Fruit fly (Drosophila melanogaster) whole organism, embryonic: ENCODE results near the gene CG9577.
A peak's percentile ranks its signal among the peaks of the same experiment; 100 is the strongest.

ENCODE experiments used
- BEAF-32 ChIP-seq: fragments of 200-800 bp; sonication (Bioruptor generic); optimal IDR thresholded peaks from 3 replicates; lab custom pipeline; 2017; ENCODE audit warnings: missing biosample characterization, missing genetic modification characterization, mild to moderate bottlenecking, moderate library complexity, missing genetic modification reagents
- Bgb ChIP-seq: fragments of 200-800 bp; sonication (Bioruptor generic); IDR thresholded peaks from 2 replicates; pipeline ENCODE4 v1.3.6; 2022; ENCODE audit warnings: missing biosample characterization, missing genetic modification characterization; ENCODE audit not compliant: partially characterized antibody
- Blimp-1 ChIP-seq: fragments of 200-800 bp; sonication (Bioruptor generic); optimal IDR thresholded peaks from 3 replicates; lab custom pipeline; 2018; ENCODE audit warnings: missing biosample characterization, missing genetic modification characterization, mild to moderate bottlenecking, moderate library complexity, missing genetic modification reagents
- CG10209 ChIP-seq: fragments of 200-800 bp; sonication (Bioruptor generic); optimal IDR thresholded peaks from 3 replicates; lab custom pipeline; 2017; ENCODE audit warnings: missing biosample characterization, mild to moderate bottlenecking, missing genetic modification characterization, missing genetic modification reagents
- CG10431 ChIP-seq: fragments of 200-800 bp; sonication (Bioruptor generic); optimal IDR thresholded peaks from 3 replicates; lab custom pipeline; 2018; ENCODE audit warnings: missing biosample characterization, mild to moderate bottlenecking, missing genetic modification characterization
- CG11247 ChIP-seq: fragments of 200-800 bp; sonication (Bioruptor generic); IDR thresholded peaks from 2 replicates; pipeline ENCODE4 v1.3.6; 2022; ENCODE audit warnings: missing biosample characterization, missing genetic modification characterization
- CG11504 ChIP-seq: fragments of 200-800 bp; sonication (Bioruptor generic); optimal IDR thresholded peaks from 3 replicates; lab custom pipeline; 2019; ENCODE audit warnings: missing biosample characterization, mild to moderate bottlenecking, missing genetic modification characterization, moderate library complexity
- CG11695 ChIP-seq: fragments of 200-800 bp; sonication (Bioruptor generic); IDR thresholded peaks from 3 replicates; pipeline ENCODE4 v1.3.6; 2022; ENCODE audit warnings: missing biosample characterization, missing genetic modification characterization
- CG13424 ChIP-seq: fragments of 200-800 bp; sonication (Bioruptor generic); optimal IDR thresholded peaks from 2 replicates; lab custom pipeline; 2019; ENCODE audit warnings: missing biosample characterization, mild to moderate bottlenecking, missing genetic modification characterization, moderate library complexity
- CG13894 ChIP-seq: fragments of 200-800 bp; sonication (Bioruptor generic); optimal IDR thresholded peaks from 3 replicates; lab custom pipeline; 2018; ENCODE audit warnings: missing biosample characterization, mild to moderate bottlenecking, missing genetic modification characterization, moderate library complexity
- CG15601 ChIP-seq: fragments of 200-800 bp; sonication (Bioruptor generic); optimal IDR thresholded peaks from 3 replicates; lab custom pipeline; 2019; ENCODE audit warnings: missing biosample characterization, mild to moderate bottlenecking, missing genetic modification characterization, moderate library complexity
- CG1603 ChIP-seq: fragments of 200-800 bp; sonication (Bioruptor generic); optimal IDR thresholded peaks from 2 replicates; lab custom pipeline; 2019; ENCODE audit warnings: missing biosample characterization, mild to moderate bottlenecking, missing genetic modification characterization, moderate library complexity
- CG16863 ChIP-seq: fragments of 200-800 bp; sonication (Bioruptor generic); optimal IDR thresholded peaks from 3 replicates; lab custom pipeline; 2016; ENCODE audit warnings: missing biosample characterization, missing genetic modification characterization
- CG30020 ChIP-seq: fragments of 200-800 bp; optimal IDR thresholded peaks from 2 replicates; lab custom pipeline; 2019; ENCODE audit warnings: missing biosample characterization, mild to moderate bottlenecking, missing genetic modification characterization, moderate library complexity
- CG34376 ChIP-seq: fragments of 200-800 bp; sonication (Bioruptor generic); optimal IDR thresholded peaks from 2 replicates; lab custom pipeline; 2018; ENCODE audit warnings: missing biosample characterization, mild to moderate bottlenecking, missing genetic modification characterization
- CG3847 ChIP-seq: fragments of 200-800 bp; sonication (Bioruptor generic); IDR thresholded peaks from 2 replicates; pipeline ENCODE4 v1.3.6; 2022; ENCODE audit warnings: missing biosample characterization, missing genetic modification characterization
- CG3995 ChIP-seq: fragments of 200-800 bp; sonication (Bioruptor generic); optimal IDR thresholded peaks from 3 replicates; lab custom pipeline; 2016; ENCODE audit warnings: missing biosample characterization, missing genetic modification characterization
- CG5953 ChIP-seq: fragments of 200-800 bp; sonication (Bioruptor generic); IDR thresholded peaks from 2 replicates; pipeline ENCODE4 v1.3.6; 2022; ENCODE audit warnings: missing biosample characterization, missing genetic modification characterization
- CoRest ChIP-seq: fragments of 200-800 bp; sonication (Bioruptor generic); optimal IDR thresholded peaks from 3 replicates; lab custom pipeline; 2018; ENCODE audit warnings: missing biosample characterization, mild to moderate bottlenecking, missing genetic modification characterization, moderate library complexity
- D ChIP-seq, 2 experiments: fragments of 200-800 bp in 1 of 2; fragments of >200 bp in 1 of 2; sonication (Bioruptor generic) in 1 of 2; optimal IDR thresholded peaks; 2 replicates in 1 of 2; 3 replicates in 1 of 2; lab custom pipeline; 2017; ENCODE audit warnings: mild to moderate bottlenecking in 1 of 2, missing biosample characterization in 1 of 2, missing genetic modification characterization in 1 of 2, missing genetic modification reagents in 1 of 2
- Dp ChIP-seq: fragments of 200-800 bp; sonication (Bioruptor generic); optimal IDR thresholded peaks from 2 replicates; lab custom pipeline; 2018; ENCODE audit warnings: missing biosample characterization, mild to moderate bottlenecking, missing genetic modification characterization, moderate library complexity
- Dref ChIP-seq: fragments of 200-800 bp; sonication (Bioruptor generic); IDR thresholded peaks from 2 replicates; pipeline ENCODE4 v1.3.6; 2022; ENCODE audit warnings: missing biosample characterization, missing genetic modification characterization
- E2f2 ChIP-seq: fragments of 200-800 bp; sonication (Bioruptor generic); IDR thresholded peaks from 2 replicates; pipeline ENCODE4 v1.3.6; 2022; ENCODE audit warnings: missing biosample characterization, missing genetic modification characterization
- ERR ChIP-seq: fragments of 200-800 bp; sonication (Bioruptor generic); optimal IDR thresholded peaks from 2 replicates; lab custom pipeline; 2016; ENCODE audit warnings: missing biosample characterization, missing genetic modification characterization
- Ets97D ChIP-seq: fragments of 200-800 bp; sonication (Bioruptor generic); optimal IDR thresholded peaks from 3 replicates; lab custom pipeline; 2016; ENCODE audit warnings: missing biosample characterization, missing genetic modification characterization
- MBD-R2 ChIP-seq: fragments of 200-800 bp; sonication (Bioruptor generic); IDR thresholded peaks from 2 replicates; pipeline ENCODE4 v1.3.6; 2022; ENCODE audit warnings: missing biosample characterization, missing genetic modification characterization
- Med ChIP-seq: fragments of 200-800 bp; sonication (Bioruptor generic); peaks from one replicate; lab custom pipeline; 2016; ENCODE audit warnings: missing biosample characterization, missing genetic modification characterization, mild to moderate bottlenecking, inconsistent platforms, moderate library complexity
- Myb ChIP-seq: fragments of 200-800 bp; sonication (Bioruptor generic); optimal IDR thresholded peaks from 2 replicates; lab custom pipeline; 2016; ENCODE audit warnings: missing biosample characterization, missing genetic modification characterization
- Nf-YC ChIP-seq: fragments of 200-800 bp; optimal IDR thresholded peaks from 3 replicates; lab custom pipeline; 2019; ENCODE audit warnings: missing biosample characterization, mild to moderate bottlenecking, missing genetic modification characterization, moderate library complexity
- Scr ChIP-seq: fragments of 200-800 bp; sonication (Bioruptor generic); IDR thresholded peaks from 2 replicates; pipeline ENCODE4 v1.3.6; 2022; ENCODE audit warnings: missing biosample characterization, missing genetic modification characterization; ENCODE audit not compliant: partially characterized antibody
- Side ChIP-seq: fragments of 200-800 bp; sonication (Bioruptor generic); optimal IDR thresholded peaks from 2 replicates; lab custom pipeline; 2016; ENCODE audit warnings: missing biosample characterization, missing genetic modification characterization
- Spps ChIP-seq: fragments of 200-800 bp; sonication (Bioruptor generic); optimal IDR thresholded peaks from 2 replicates; lab custom pipeline; 2018; ENCODE audit warnings: missing biosample characterization, mild to moderate bottlenecking, missing genetic modification characterization
- Sry-δ ChIP-seq: fragments of 200-800 bp; sonication (Bioruptor generic); optimal IDR thresholded peaks from 2 replicates; lab custom pipeline; 2016; ENCODE audit warnings: missing biosample characterization, missing genetic modification characterization
- Taf1 ChIP-seq: fragments of 200-800 bp; sonication (Bioruptor generic); IDR thresholded peaks from 2 replicates; pipeline ENCODE4 v1.3.6; 2022; ENCODE audit warnings: missing biosample characterization, missing genetic modification characterization
- Vsx1 ChIP-seq: fragments of 200-800 bp; sonication (Bioruptor generic); optimal IDR thresholded peaks from 2 replicates; lab custom pipeline; 2017; ENCODE audit warnings: missing biosample characterization, mild to moderate bottlenecking, missing genetic modification characterization, missing genetic modification reagents
- gem ChIP-seq: fragments of 200-800 bp; sonication (Bioruptor generic); optimal IDR thresholded peaks from 2 replicates; lab custom pipeline; 2019; ENCODE audit warnings: missing biosample characterization, mild to moderate bottlenecking, missing genetic modification characterization, moderate library complexity
- gsb ChIP-seq: fragments of 200-800 bp; sonication (Bioruptor generic); IDR thresholded peaks from 2 replicates; pipeline ENCODE4 v1.3.6; 2022; ENCODE audit warnings: missing biosample characterization, missing genetic modification characterization
- hbn ChIP-seq: fragments of 200-800 bp; sonication (Bioruptor generic); IDR thresholded peaks from 2 replicates; pipeline ENCODE4 v1.3.6; 2022; ENCODE audit warnings: missing biosample characterization, missing genetic modification characterization; ENCODE audit not compliant: partially characterized antibody
- pan ChIP-seq, 4 experiments: fragments of >200 bp in 3 of 4; fragments of 200-800 bp in 1 of 4; sonication (Bioruptor generic) in 1 of 4; optimal IDR thresholded peaks in 3 of 4; IDR thresholded peaks in 1 of 4; 2 replicates each; pipeline versions ENCODE4 v1.3.6 to Lab custom; 2017 to 2022; ENCODE audit warnings: missing biosample characterization in 2 of 4, missing genetic modification characterization in 2 of 4, mixed read lengths in 1 of 4
- peb ChIP-seq: fragments of 200-800 bp; sonication (Bioruptor generic); IDR thresholded peaks from 2 replicates; pipeline ENCODE4 v1.3.6; 2022; ENCODE audit warnings: missing biosample characterization, missing genetic modification characterization
- pfk ChIP-seq: fragments of 200-800 bp; sonication (Bioruptor generic); optimal IDR thresholded peaks from 2 replicates; lab custom pipeline; 2018; ENCODE audit warnings: missing biosample characterization, mild to moderate bottlenecking, missing genetic modification characterization, moderate library complexity
- pum ChIP-seq: fragments of 200-800 bp; sonication (Bioruptor generic); optimal IDR thresholded peaks from 2 replicates; lab custom pipeline; 2016; ENCODE audit warnings: missing biosample characterization, missing genetic modification characterization
- row ChIP-seq: fragments of 200-800 bp; sonication (Bioruptor generic); IDR thresholded peaks from 3 replicates; pipeline ENCODE4 v1.3.6; 2022; ENCODE audit warnings: missing biosample characterization, missing genetic modification characterization
- sisA ChIP-seq: fragments of 200-800 bp; sonication (Bioruptor generic); IDR thresholded peaks from 2 replicates; pipeline ENCODE4 v1.3.6; 2022; ENCODE audit warnings: missing biosample characterization, missing genetic modification characterization
- slbo ChIP-seq: fragments of 200-800 bp; sonication (Bioruptor generic); IDR thresholded peaks from 2 replicates; pipeline ENCODE4 v1.3.6; 2022; ENCODE audit warnings: missing biosample characterization, missing genetic modification characterization
- stwl ChIP-seq: fragments of 200-800 bp; sonication (Bioruptor generic); optimal IDR thresholded peaks from 3 replicates; lab custom pipeline; 2018; ENCODE audit warnings: missing biosample characterization, mild to moderate bottlenecking, missing genetic modification characterization, moderate library complexity
- usp ChIP-seq: fragments of >200 bp; optimal IDR thresholded peaks from 2 replicates; lab custom pipeline; 2017; ENCODE audit warnings: missing biosample characterization, missing genetic modification characterization

Gene CG9577

DNA sequence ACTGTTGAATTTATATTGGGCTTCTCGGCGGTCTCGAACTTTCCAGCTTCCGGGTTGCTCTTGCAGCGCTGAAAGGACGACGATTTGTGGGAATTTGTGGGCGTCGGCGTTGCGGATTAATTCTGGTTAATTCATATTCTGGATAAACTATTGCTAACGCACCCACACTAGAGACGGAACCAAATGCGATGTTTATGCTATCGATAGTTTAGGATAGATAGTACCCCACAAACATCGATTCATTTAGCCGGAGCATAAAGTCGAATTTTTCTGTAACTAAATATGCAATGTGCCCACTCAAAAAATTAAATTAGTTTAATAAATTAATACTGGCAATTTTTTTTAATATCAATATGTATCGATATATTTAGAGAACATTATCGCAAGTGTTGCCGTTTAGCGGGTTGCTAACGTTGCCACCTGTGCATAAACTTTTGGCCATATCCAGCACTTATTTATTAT lies 6.8 kb upstream of the CG9577 start, which contains the start of gene Rab35 (continued):
- TF ChIP-seq peb (GFP tag; lab: Robert Waterston, UW), result no peak
- peak; percentile 24 for TF ChIP-seq CG3995 (GFP tag; lab: Kevin White, UChicago)
- TF ChIP-seq CG10209 (GFP tag; lab: Kevin White, UChicago), result no peak
- TF ChIP-seq ERR (GFP tag; lab: Kevin White, UChicago), result no peak
- no peak for TF ChIP-seq Taf1 (GFP tag; lab: Robert Waterston, UW)
- no peak for TF ChIP-seq Nf-YC (tag; lab: Kevin White, UChicago)
- TF ChIP-seq E2f2, result peak; percentile 90
- TF ChIP-seq CG10431 (GFP tag; lab: Kevin White, UChicago), result no peak
- TF ChIP-seq Blimp-1 (GFP tag; lab: Kevin White, UChicago), result no peak
- TF ChIP-seq CG5953 (GFP tag; lab: Robert Waterston, UW), result no peak
- no peak for TF ChIP-seq CG34376 (GFP tag; lab: Kevin White, UChicago)
- no peak for TF ChIP-seq usp (GFP tag; lab: Kevin White, UChicago)
- TF ChIP-seq, all 482 proteins: peak for 118

DNA sequence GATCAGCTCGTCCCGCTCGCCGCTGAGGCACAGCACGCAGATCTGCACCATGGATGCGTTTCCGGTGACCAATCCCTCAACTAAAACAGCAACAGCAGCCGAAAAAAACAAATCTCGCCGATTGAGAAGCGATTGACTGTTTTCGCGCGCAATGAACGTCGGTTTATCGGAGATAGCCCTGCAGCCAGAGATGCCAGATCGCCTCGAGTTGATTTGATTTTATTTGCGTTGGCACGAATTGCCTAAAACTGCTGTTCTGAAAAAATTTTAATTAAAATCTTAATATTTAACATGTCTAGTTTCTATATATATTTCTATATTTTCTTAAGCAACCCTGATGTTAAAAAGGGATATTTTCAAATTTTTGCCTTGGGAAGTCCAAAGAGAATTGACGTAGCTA lies 3.9 kb upstream of the CG9577 start:
- peak; percentile 80 for TF ChIP-seq CG1603 (tag; lab: Kevin White, UChicago)
- TF ChIP-seq row (GFP tag; lab: Robert Waterston, UW), result peak; percentile 53
- peak; percentile 71 for TF ChIP-seq Dref
- TF ChIP-seq CG34376 (GFP tag; lab: Kevin White, UChicago), result no peak
- no peak for TF ChIP-seq CG11247 (GFP tag; lab: Robert Waterston, UW)
- peak; percentile 7 for TF ChIP-seq CG11504 (tag; lab: Kevin White, UChicago)
- peak; percentile 45; the same call in 1 of the 2 replicates for TF ChIP-seq MBD-R2
- TF ChIP-seq CG30020 (tag; lab: Kevin White, UChicago), result peak; percentile 48
- peak; percentile 35 for TF ChIP-seq CoRest
- no peak for TF ChIP-seq CG13894 (tag; lab: Kevin White, UChicago)
- peak; percentile 16 for TF ChIP-seq Ets97D
- no peak for TF ChIP-seq pan (optimal IDR thresholded peaks at IDR 0.05; lab: Kevin White, UChicago)
- no peak for TF ChIP-seq pan (GFP tag; optimal IDR thresholded peaks at IDR 0.05 in 1 of 2, IDR thresholded peaks at IDR 0.05 in 1 of 2)
- peak; percentile 20; the same call in 1 of the 2 replicates for TF ChIP-seq sisA (GFP tag; lab: Robert Waterston, UW)
- no peak for TF ChIP-seq Side (GFP tag; lab: Kevin White, UChicago)
- peak; percentile 14; the same call in 1 of the 2 replicates for TF ChIP-seq Scr (GFP tag; lab: Robert Waterston, UW)
- no peak for TF ChIP-seq pum (GFP tag; lab: Kevin White, UChicago)
- no peak for TF ChIP-seq hbn (GFP tag; lab: Robert Waterston, UW)
- TF ChIP-seq Myb (GFP tag; lab: Kevin White, UChicago), result peak; percentile 19
- TF ChIP-seq stwl (tag; lab: Kevin White, UChicago), result peak; percentile 32
- TF ChIP-seq Med (GFP tag; lab: Kevin White, UChicago), result peak; percentile 67
- no peak for TF ChIP-seq D (optimal IDR thresholded peaks at IDR 0.05; lab: Kevin White, UChicago)
- no peak for TF ChIP-seq D (GFP tag; optimal IDR thresholded peaks at IDR 0.05; lab: Kevin White, UChicago)
- peak; percentile 6 for TF ChIP-seq pfk (GFP tag; lab: Kevin White, UChicago)
- no peak for TF ChIP-seq CG15601 (tag; lab: Kevin White, UChicago)
- TF ChIP-seq Vsx1, result no peak
- no peak for TF ChIP-seq CG11695 (GFP tag; lab: Robert Waterston, UW)
- no peak for TF ChIP-seq Spps
- 0 out of 2 replicates have a peak, but pooled peaks have one; percentile 19 for TF ChIP-seq CG3847 (GFP tag; lab: Robert Waterston, UW)
- peak; percentile 44 for TF ChIP-seq BEAF-32 (GFP tag; lab: Kevin White, UChicago)
- TF ChIP-seq slbo, result peak; percentile 41; the same call in 1 of the 2 replicates
- peak; percentile 36 for TF ChIP-seq Sry-δ
- TF ChIP-seq CG16863, result no peak
- TF ChIP-seq CG13424 (tag; lab: Kevin White, UChicago), result peak; percentile 1
- TF ChIP-seq Bgb (GFP tag; lab: Robert Waterston, UW), result peak; percentile 30; the same call in 1 of the 2 replicates
- peak; percentile 80 for TF ChIP-seq Dp (GFP tag; lab: Kevin White, UChicago)
- peak; percentile 27 for TF ChIP-seq gem (tag; lab: Kevin White, UChicago)
- no peak for TF ChIP-seq gsb (GFP tag; lab: Robert Waterston, UW)
